Fruit fly (Drosophila melanogaster): ENCODE measurements around the gene KaiR1D.

KaiR1D gene

dm6 chr3R:20836257-20836856 lies 29.7 kb downstream of the KaiR1D start (continued):
- TF ChIP-seq CG13296 (GFP tag; optimal IDR thresholded peaks at IDR 0.05): peak; percentile 5
- TF ChIP-seq caup (GFP tag; optimal IDR thresholded peaks at IDR 0.05; ENCODE audit: severe bottlenecking): no peak
- no peak for TF ChIP-seq CG16779 (GFP tag; IDR thresholded peaks at IDR 0.05)
- TF ChIP-seq CG7839 (tag; optimal IDR thresholded peaks at IDR 0.05): peak; percentile 30
- TF ChIP-seq Hr78 (GFP tag; optimal IDR thresholded peaks at IDR 0.05): no peak
- TF ChIP-seq ro (GFP tag; IDR thresholded peaks at IDR 0.05): no peak

dm6 chr3R:20835531-20835930 lies 30.5 kb downstream of the KaiR1D start:
- TF ChIP-seq CG6683 (GFP tag; optimal IDR thresholded peaks at IDR 0.05) (no peak), CG10654 (GFP tag; optimal IDR thresholded peaks at IDR 0.05) (no peak), Drgx (GFP tag; IDR thresholded peaks at IDR 0.05) (0 out of 2 replicates have a peak, but pooled peaks have one; percentile 8), Deaf1 (tag; optimal IDR thresholded peaks at IDR 0.05) (no peak), sens (GFP tag) (peak; percentile 27), schlank (tag; optimal IDR thresholded peaks at IDR 0.05) (no peak), row (GFP tag; IDR thresholded peaks at IDR 0.05) (0 out of 3 replicates have a peak, but pooled peaks have one; percentile 11), Atf3 (GFP tag; optimal IDR thresholded peaks at IDR 0.05) (no peak), scrt (GFP tag; optimal IDR thresholded peaks at IDR 0.05) (no peak), Doc2 (GFP tag; IDR thresholded peaks at IDR 0.05) (no peak), aop (GFP tag; IDR thresholded peaks at IDR 0.05) (no peak), CG9215 (GFP tag; IDR thresholded peaks at IDR 0.05) (no peak), CG12744 (GFP tag; optimal IDR thresholded peaks at IDR 0.05) (no peak), yki (optimal IDR thresholded peaks at IDR 0.05) (no peak), CG11695 (GFP tag; IDR thresholded peaks at IDR 0.05) (peak; percentile 11; the same call in 1 of the 3 replicates), HLHmδ (GFP tag; optimal IDR thresholded peaks at IDR 0.05) (no peak), stwl (tag; optimal IDR thresholded peaks at IDR 0.05) (no peak), Asciz (GFP tag; optimal IDR thresholded peaks at IDR 0.05) (no peak), grn (GFP tag; optimal IDR thresholded peaks at IDR 0.05) (no peak), phol (tag; optimal IDR thresholded peaks at IDR 0.05) (no peak), Awh (GFP tag; IDR thresholded peaks at IDR 0.05) (0 out of 2 replicates have a peak, but pooled peaks have one; percentile 12)

DNA sequence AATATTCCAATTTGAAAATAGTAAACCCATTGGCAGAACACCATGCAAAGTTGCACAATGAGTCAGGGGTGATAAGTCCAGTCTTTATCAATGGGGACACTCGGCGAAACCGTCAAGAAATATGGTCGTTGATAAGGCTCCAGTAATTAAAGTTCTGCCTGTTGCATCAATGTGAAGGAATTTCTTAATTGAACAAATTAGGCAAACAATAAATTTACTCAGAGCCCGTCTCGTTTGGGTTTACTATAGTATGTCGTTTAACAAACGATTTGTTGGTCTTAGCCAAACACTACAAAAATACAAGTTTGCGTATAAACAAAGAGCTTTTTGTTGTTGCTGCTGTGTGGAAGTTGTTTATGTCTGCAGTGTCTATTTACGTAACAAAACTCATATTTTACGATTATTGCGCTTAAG lies 31.3 kb downstream of the KaiR1D start:
- TF ChIP-seq CG17612 (GFP tag; IDR thresholded peaks at IDR 0.05): no peak
- peak; percentile 47; the same call in 1 of the 2 replicates for TF ChIP-seq Rfx (GFP tag; IDR thresholded peaks at IDR 0.05)
- no peak for TF ChIP-seq Spps (tag; optimal IDR thresholded peaks at IDR 0.05)
- peak; percentile 32 for TF ChIP-seq Bdp1 (GFP tag; optimal IDR thresholded peaks at IDR 0.05)
- no peak for TF ChIP-seq CG32772 (GFP tag; IDR thresholded peaks at IDR 0.05)
- no peak for TF ChIP-seq Hr51 (GFP tag; optimal IDR thresholded peaks at IDR 0.05)
- peak in 1 of 2 experiments; percentile 4 for TF ChIP-seq eve (GFP tag; optimal IDR thresholded peaks at IDR 0.05)
- no peak for TF ChIP-seq Hsf (GFP tag; optimal IDR thresholded peaks at IDR 0.05)
- peak; percentile 46 for TF ChIP-seq her (GFP tag; optimal IDR thresholded peaks at IDR 0.05)
- no peak for TF ChIP-seq CG30431 (GFP tag; optimal IDR thresholded peaks at IDR 0.05)
- TF ChIP-seq ATbp (GFP tag; optimal IDR thresholded peaks at IDR 0.05): peak; percentile 79
- TF ChIP-seq HLH3B (GFP tag; IDR thresholded peaks at IDR 0.05): no peak
- TF ChIP-seq CG15269 (tag; optimal IDR thresholded peaks at IDR 0.05): peak; percentile 79
- no peak for TF ChIP-seq Hand (GFP tag; optimal IDR thresholded peaks at IDR 0.05)
- TF ChIP-seq CG1647 (GFP tag; optimal IDR thresholded peaks at IDR 0.05): no peak
- TF ChIP-seq CG7786 (GFP tag; optimal IDR thresholded peaks at IDR 0.05): no peak
- TF ChIP-seq stwl (tag; optimal IDR thresholded peaks at IDR 0.05): no peak
- no peak for TF ChIP-seq CG15479 (GFP tag; optimal IDR thresholded peaks at IDR 0.05)
- no peak for TF ChIP-seq NC2β (GFP tag; optimal IDR thresholded peaks at IDR 0.05)
- no peak for TF ChIP-seq CG1602 (GFP tag; optimal IDR thresholded peaks at IDR 0.05)
- peak; percentile 61 for TF ChIP-seq Atf6 (GFP tag; IDR thresholded peaks at IDR 0.05)
- TF ChIP-seq sima (GFP tag; optimal IDR thresholded peaks at IDR 0.05): no peak
- TF ChIP-seq slou (GFP tag; optimal IDR thresholded peaks at IDR 0.05): peak; percentile 0
- TF ChIP-seq CG11695 (GFP tag; IDR thresholded peaks at IDR 0.05): no peak
- TF ChIP-seq CG12155 (GFP tag; optimal IDR thresholded peaks at IDR 0.05): no peak

Measured in whole organism, embryonic.